Fruit fly (Drosophila melanogaster) Kc167 (cell line): ENCODE results near the gene His3.3A.

Experiments used
- Myc ChIP-seq: fragments of >200 bp; optimal IDR thresholded peaks from 2 replicates; lab custom pipeline; 2017; ENCODE audit warnings: missing external identifiers
- Sin3A ChIP-seq: fragments of >200 bp; optimal IDR thresholded peaks from 2 replicates; lab custom pipeline; 2018; ENCODE audit warnings: missing external identifiers
- h ChIP-seq: fragments of >200 bp; optimal IDR thresholded peaks from 3 replicates; lab custom pipeline; 2018; ENCODE audit warnings: missing external identifiers
- insv ChIP-seq: fragments of >200 bp; optimal IDR thresholded peaks from 3 replicates; lab custom pipeline; 2018; ENCODE audit warnings: missing external identifiers
- psq ChIP-seq: fragments of >200 bp; optimal IDR thresholded peaks from 2 replicates; lab custom pipeline; 2017; ENCODE audit warnings: missing external identifiers
- ttk ChIP-seq: sonication (Bioruptor generic); optimal IDR thresholded peaks from 2 replicates; lab custom pipeline; 2017; ENCODE audit warnings: missing external identifiers

His3.3A gene

dm6 chr2L:5054953-5055352 is at the start of gene His3.3A, which contains the start of gene CG14036:
Gene His3.3A (plus strand): TSS chr2L:5055058.
Gene CG14036 (minus strand): TSS chr2L:5055016.
- TF ChIP-seq insv (lab: Kevin White, UChicago), result no peak
- no peak for TF ChIP-seq Myc (lab: Kevin White, UChicago)
- no peak for TF ChIP-seq ttk
- no peak for TF ChIP-seq h (lab: Kevin White, UChicago)
- TF ChIP-seq psq (lab: Kevin White, UChicago), result no peak
- no peak for TF ChIP-seq Sin3A

- TF ChIP-seq Sin3A (no peak), psq (lab: Kevin White, UChicago) (no peak), ttk (no peak), insv (lab: Kevin White, UChicago) (no peak), Myc (lab: Kevin White, UChicago) (no peak), h (lab: Kevin White, UChicago) (no peak)
These were observed 49.4 kb upstream of the His3.3A start for dm6 chr2L:5005464-5005764.

dm6 chr2L:5006323-5006722 is 48.5 kb upstream of the His3.3A start:
- TF ChIP-seq ttk, result no peak
- no peak for TF ChIP-seq insv (lab: Kevin White, UChicago)
- TF ChIP-seq Myc (lab: Kevin White, UChicago), result no peak
- no peak for TF ChIP-seq Sin3A
- TF ChIP-seq h (lab: Kevin White, UChicago), result no peak
- TF ChIP-seq psq (lab: Kevin White, UChicago), result no peak

dm6 chr2L:5007256-5007655 is 47.6 kb upstream of the His3.3A start:
- TF ChIP-seq h (lab: Kevin White, UChicago), result no peak
- no peak for TF ChIP-seq insv (lab: Kevin White, UChicago)
- no peak for TF ChIP-seq Myc (lab: Kevin White, UChicago)
- TF ChIP-seq Sin3A, result no peak
- TF ChIP-seq psq (lab: Kevin White, UChicago), result no peak
- TF ChIP-seq ttk, result no peak

- TF ChIP-seq psq (lab: Kevin White, UChicago) (no peak), Myc (lab: Kevin White, UChicago) (no peak), ttk (no peak)
These were observed 45.4 kb upstream of the His3.3A start, which contains the start of gene Rtnl1 for dm6 chr2L:5009306-5010030. Gene Rtnl1 (minus strand): TSS chr2L:5009720.

dm6 chr2L:5010784-5011260 is 44.0 kb upstream of the His3.3A start, which contains the start of the genes CG31917, Tfb5 and SelT:
Gene CG31917 (minus strand): TSS chr2L:5010834.
Gene Tfb5 (minus strand): TSS chr2L:5010834.
Gene SelT (plus strand): TSS chr2L:5010922.
- TF ChIP-seq ttk (no peak), h (lab: Kevin White, UChicago) (no peak), Myc (lab: Kevin White, UChicago) (no peak), Sin3A (no peak), insv (lab: Kevin White, UChicago) (no peak), psq (lab: Kevin White, UChicago) (no peak)

dm6 chr2L:5020479-5020878 is 34.4 kb upstream of the His3.3A start:
- TF ChIP-seq h (lab: Kevin White, UChicago) (no peak), insv (lab: Kevin White, UChicago) (no peak), Sin3A (no peak), psq (lab: Kevin White, UChicago) (no peak), ttk (no peak), Myc (lab: Kevin White, UChicago) (no peak)

dm6 chr2L:5022602-5023001 is 32.3 kb upstream of the His3.3A start:
- TF ChIP-seq insv (lab: Kevin White, UChicago), result no peak
- no peak for TF ChIP-seq Sin3A
- no peak for TF ChIP-seq h (lab: Kevin White, UChicago)
- TF ChIP-seq psq (lab: Kevin White, UChicago), result no peak
- no peak for TF ChIP-seq ttk
- no peak for TF ChIP-seq Myc (lab: Kevin White, UChicago)

- TF ChIP-seq ttk (no peak), Sin3A (no peak), Myc (lab: Kevin White, UChicago) (no peak), insv (lab: Kevin White, UChicago) (no peak), h (lab: Kevin White, UChicago) (no peak), psq (lab: Kevin White, UChicago) (no peak)
These were observed 29.3 kb upstream of the His3.3A start for dm6 chr2L:5025557-5025956.

dm6 chr2L:5027321-5028069 is 27.4 kb upstream of the His3.3A start:
- TF ChIP-seq Myc (lab: Kevin White, UChicago), result no peak
- no peak for TF ChIP-seq ttk
- no peak for TF ChIP-seq insv (lab: Kevin White, UChicago)
- TF ChIP-seq Sin3A, result no peak
- TF ChIP-seq psq (lab: Kevin White, UChicago), result no peak
- TF ChIP-seq h (lab: Kevin White, UChicago), result no peak

- no peak for TF ChIP-seq insv (lab: Kevin White, UChicago)
- TF ChIP-seq psq (lab: Kevin White, UChicago), result no peak
These were observed 26.8 kb upstream of the His3.3A start, which contains the start of gene vkg for dm6 chr2L:5028091-5028490. Gene vkg (minus strand): TSS chr2L:5028191.
